Worm (Caenorhabditis elegans) whole organism, L3 larva: ENCODE data around the gene mcm-3AP.

Experiments
- R02D3.7 ChIP-seq: fragments of 150-350 bp; optimal IDR thresholded peaks from 2 replicates; lab custom pipeline; 2014; ENCODE audit warnings: missing biosample characterization, missing genetic modification characterization
- aly-2 ChIP-seq: fragments of 150-350 bp; optimal IDR thresholded peaks from 2 replicates; lab custom pipeline; 2014; ENCODE audit warnings: missing biosample characterization, missing genetic modification characterization
- ama-1 ChIP-seq: fragments of 150-350 bp; optimal IDR thresholded peaks from 2 replicates; lab custom pipeline; 2018
- ceh-9 ChIP-seq: sonication (generic microtip); optimal IDR thresholded peaks from 2 replicates; lab custom pipeline; 2018; ENCODE audit warnings: missing biosample characterization, missing genetic modification characterization
- daf-12 ChIP-seq: fragments of 150-350 bp; optimal IDR thresholded peaks from 2 replicates; lab custom pipeline; 2014; ENCODE audit warnings: missing biosample characterization, missing genetic modification reagents, missing genetic modification characterization
- elt-1 ChIP-seq: fragments of 150-350 bp; optimal IDR thresholded peaks from 2 replicates; lab custom pipeline; 2014; ENCODE audit warnings: missing biosample characterization, missing genetic modification characterization
- elt-3 ChIP-seq, 3 experiments: fragments of 150-350 bp in 1 of 3; sonication (generic microtip) in 2 of 3; optimal IDR thresholded peaks; 2 replicates in 2 of 3; 4 replicates in 1 of 3; lab custom pipeline; 2014 to 2017; ENCODE audit warnings: missing biosample characterization in 3 of 3, missing genetic modification characterization in 3 of 3
- fkh-2 ChIP-seq: fragments of 150-350 bp; optimal IDR thresholded peaks from 2 replicates; lab custom pipeline; 2014; ENCODE audit warnings: missing biosample characterization, missing genetic modification reagents, missing genetic modification characterization
- lin-15B ChIP-seq: fragments of 150-350 bp; optimal IDR thresholded peaks from 2 replicates; lab custom pipeline; 2014; ENCODE audit warnings: missing biosample characterization, missing genetic modification characterization
- lin-39 ChIP-seq: fragments of 150-350 bp; optimal IDR thresholded peaks from 2 replicates; lab custom pipeline; 2018; ENCODE audit warnings: missing biosample characterization, missing genetic modification reagents, missing genetic modification characterization
- lsy-12 ChIP-seq: sonication (generic microtip); optimal IDR thresholded peaks from 2 replicates; lab custom pipeline; 2016; ENCODE audit warnings: mild to moderate bottlenecking, missing genetic modification characterization, missing compliant biosample characterization
- mdl-1 ChIP-seq: fragments of 150-350 bp; optimal IDR thresholded peaks from 2 replicates; lab custom pipeline; 2014; ENCODE audit warnings: missing biosample characterization, missing genetic modification characterization
- nhr-25 ChIP-seq: sonication (generic microtip); optimal IDR thresholded peaks from 2 replicates; lab custom pipeline; 2017; ENCODE audit warnings: missing biosample characterization, missing genetic modification characterization
- pha-4 ChIP-seq: fragments of 150-350 bp; optimal IDR thresholded peaks from 2 replicates; lab custom pipeline; 2014; ENCODE audit warnings: missing biosample characterization, missing genetic modification reagents, missing genetic modification characterization
- snpc-4 ChIP-seq: fragments of 150-350 bp; optimal IDR thresholded peaks from 2 replicates; lab custom pipeline; 2014; ENCODE audit warnings: missing biosample characterization, missing genetic modification characterization
- tbx-2 ChIP-seq: sonication (generic microtip); optimal IDR thresholded peaks from 2 replicates; lab custom pipeline; 2016; ENCODE audit warnings: mild to moderate bottlenecking, missing genetic modification characterization, missing compliant biosample characterization
- unc-39 ChIP-seq: sonication (generic microtip); optimal IDR thresholded peaks from 4 replicates; lab custom pipeline; 2017; ENCODE audit warnings: missing biosample characterization, missing genetic modification characterization
- unc-62 ChIP-seq: fragments of 150-350 bp; sonication (generic microtip); optimal IDR thresholded peaks from 4 replicates; lab custom pipeline; 2014; ENCODE audit warnings: missing biosample characterization, missing genetic modification reagents, missing genetic modification characterization
- ztf-11 ChIP-seq: fragments of 150-350 bp; optimal IDR thresholded peaks from 2 replicates; lab custom pipeline; 2014; ENCODE audit warnings: missing biosample characterization, missing genetic modification characterization
- ztf-4 ChIP-seq: fragments of 150-350 bp; optimal IDR thresholded peaks from 2 replicates; lab custom pipeline; 2014; ENCODE audit warnings: missing biosample characterization, missing genetic modification characterization

mcm-3AP gene

ce11 chrIV:7988385-7988784 lies 39.9 kb downstream of the mcm-3AP start, which contains the start of gene col-115:
col-115 (plus strand) TSS chrIV:7988685.
- TF ChIP-seq snpc-4 (tag; lab: Kevin White, UChicago) (no peak), ztf-11 (tag; lab: Kevin White, UChicago) (no peak), unc-62 (GFP tag; lab: Kevin White, UChicago) (no peak), elt-3 (tag; optimal IDR thresholded peaks at IDR 0.05; lab: Kevin White, UChicago) (no peak), mdl-1 (tag; lab: Kevin White, UChicago) (no peak), ceh-9 (tag; lab: Kevin White, UChicago) (no peak), pha-4 (no peak), lin-15B (tag; lab: Kevin White, UChicago) (no peak), lin-39 (tag; lab: Kevin White, UChicago) (no peak), lsy-12 (tag; lab: Kevin White, UChicago) (no peak), ama-1 (lab: Kevin White, UChicago) (no peak), ztf-4 (tag; lab: Kevin White, UChicago) (no peak), aly-2 (tag; lab: Kevin White, UChicago) (no peak), fkh-2 (tag; lab: Kevin White, UChicago) (no peak)

- no peak for TF ChIP-seq ceh-9 (tag; lab: Kevin White, UChicago)
- no peak for TF ChIP-seq ztf-11 (tag; lab: Kevin White, UChicago)
- TF ChIP-seq R02D3.7 (tag; lab: Kevin White, UChicago): no peak
- TF ChIP-seq tbx-2: no peak
These were observed 46.2 kb downstream of the mcm-3AP start for ce11 chrIV:7994715-7995114.

ce11 chrIV:8000763-8001162 lies 52.3 kb downstream of the mcm-3AP start:
- TF ChIP-seq lsy-12 (tag; lab: Kevin White, UChicago) (no peak), mdl-1 (tag; lab: Kevin White, UChicago) (no peak), nhr-25 (tag; lab: Kevin White, UChicago) (no peak), ama-1 (lab: Kevin White, UChicago) (no peak), elt-1 (tag; lab: Kevin White, UChicago) (no peak), unc-39 (tag; lab: Kevin White, UChicago) (no peak), daf-12 (tag; lab: Kevin White, UChicago) (no peak)
